Fruit fly (Drosophila melanogaster) whole organism, embryonic: ENCODE results near the gene Top3alpha.
A peak's percentile ranks its signal among the peaks of the same experiment; 100 is the strongest.

Experiments used
- Adf1 ChIP-seq: fragments of 200-800 bp; sonication (Bioruptor generic); IDR thresholded peaks from 2 replicates; pipeline ENCODE4 v1.3.6; 2022; ENCODE audit warnings: missing biosample characterization, missing genetic modification characterization
- Aef1 ChIP-seq: fragments of 200-800 bp; sonication (Bioruptor generic); IDR thresholded peaks from 3 replicates; pipeline ENCODE4 v1.3.6; 2022; ENCODE audit warnings: missing biosample characterization, missing genetic modification characterization
- B-H1 ChIP-seq: fragments of 200-800 bp; sonication (Bioruptor generic); IDR thresholded peaks from 3 replicates; pipeline ENCODE4 v1.3.6; 2022; ENCODE audit warnings: missing biosample characterization, missing genetic modification characterization
- CG10565 ChIP-seq: fragments of 200-800 bp; sonication (Bioruptor generic); optimal IDR thresholded peaks from 3 replicates; lab custom pipeline; 2016; ENCODE audit warnings: missing biosample characterization, mild to moderate bottlenecking, missing genetic modification characterization
- CG11093 ChIP-seq: fragments of 200-800 bp; sonication (Bioruptor generic); IDR thresholded peaks from 3 replicates; pipeline ENCODE4 v1.3.6; 2022; ENCODE audit warnings: missing biosample characterization, missing genetic modification characterization
- CG12155 ChIP-seq: fragments of 200-800 bp; sonication (Bioruptor generic); optimal IDR thresholded peaks from 3 replicates; lab custom pipeline; 2016; ENCODE audit warnings: missing biosample characterization, missing genetic modification characterization
- CG15514 ChIP-seq: fragments of 200-800 bp; sonication (Bioruptor generic); optimal IDR thresholded peaks from 3 replicates; lab custom pipeline; 2017; ENCODE audit warnings: missing biosample characterization, missing genetic modification characterization, mild to moderate bottlenecking, moderate library complexity, missing genetic modification reagents
- CG16813 ChIP-seq: fragments of 200-800 bp; sonication (Bioruptor generic); IDR thresholded peaks from 3 replicates; pipeline ENCODE4 v1.3.6; 2022; ENCODE audit warnings: missing biosample characterization, missing genetic modification characterization; ENCODE audit not compliant: partially characterized antibody
- CG17186 ChIP-seq: fragments of 200-800 bp; sonication (Bioruptor generic); optimal IDR thresholded peaks from 3 replicates; lab custom pipeline; 2017; ENCODE audit warnings: missing biosample characterization, missing genetic modification reagents, missing genetic modification characterization
- CG17912 ChIP-seq: fragments of 200-800 bp; sonication (Bioruptor generic); optimal IDR thresholded peaks from 2 replicates; lab custom pipeline; 2018; ENCODE audit warnings: missing biosample characterization, mild to moderate bottlenecking, missing genetic modification characterization
- CG1792 ChIP-seq: fragments of 200-800 bp; sonication (Bioruptor generic); optimal IDR thresholded peaks from 2 replicates; lab custom pipeline; 2016; ENCODE audit warnings: missing biosample characterization, missing genetic modification characterization
- CG18476 ChIP-seq: fragments of 200-800 bp; sonication (Bioruptor generic); optimal IDR thresholded peaks from 2 replicates; lab custom pipeline; 2016; ENCODE audit warnings: missing biosample characterization, mild to moderate bottlenecking, missing genetic modification characterization
- CG18599 ChIP-seq: fragments of 200-800 bp; sonication (Bioruptor generic); optimal IDR thresholded peaks from 3 replicates; lab custom pipeline; 2017; ENCODE audit warnings: missing biosample characterization, missing genetic modification characterization, mild to moderate bottlenecking, moderate library complexity, missing genetic modification reagents
- CG2678 ChIP-seq: fragments of 200-800 bp; sonication (Bioruptor generic); optimal IDR thresholded peaks from 3 replicates; lab custom pipeline; 2019; ENCODE audit warnings: missing biosample characterization, mild to moderate bottlenecking, missing genetic modification characterization, moderate library complexity
- CG31365 ChIP-seq: fragments of 200-800 bp; sonication (Bioruptor generic); optimal IDR thresholded peaks from 2 replicates; lab custom pipeline; 2018; ENCODE audit warnings: missing biosample characterization, mild to moderate bottlenecking, missing genetic modification characterization
- CG4282 ChIP-seq: fragments of 200-800 bp; sonication (Bioruptor generic); optimal IDR thresholded peaks from 2 replicates; lab custom pipeline; 2016; ENCODE audit warnings: missing biosample characterization, missing genetic modification characterization
- CG5953 ChIP-seq: fragments of 200-800 bp; sonication (Bioruptor generic); IDR thresholded peaks from 2 replicates; pipeline ENCODE4 v1.3.6; 2022; ENCODE audit warnings: missing biosample characterization, missing genetic modification characterization
- CG7271 ChIP-seq: fragments of 200-800 bp; sonication (Bioruptor generic); optimal IDR thresholded peaks from 2 replicates; lab custom pipeline; 2018; ENCODE audit warnings: missing biosample characterization, mild to moderate bottlenecking, missing genetic modification characterization, moderate library complexity
- CG7839 ChIP-seq: fragments of 200-800 bp; sonication (Bioruptor generic); optimal IDR thresholded peaks from 3 replicates; lab custom pipeline; 2018; ENCODE audit warnings: missing biosample characterization, mild to moderate bottlenecking, missing genetic modification characterization, moderate library complexity
- CG8290 ChIP-seq, 3 experiments: fragments of 200-800 bp; sonication (Bioruptor generic); optimal IDR thresholded peaks; 2 replicates each; lab custom pipeline; 2016 to 2019; ENCODE audit warnings: missing biosample characterization in 3 of 3, missing genetic modification characterization in 3 of 3, mild to moderate bottlenecking in 2 of 3, moderate library complexity in 1 of 3
- CHES-1-like ChIP-seq: fragments of 200-800 bp; sonication (Bioruptor generic); optimal IDR thresholded peaks from 2 replicates; lab custom pipeline; 2016; ENCODE audit warnings: missing biosample characterization, missing genetic modification characterization
- CoRest ChIP-seq: fragments of 200-800 bp; sonication (Bioruptor generic); optimal IDR thresholded peaks from 3 replicates; lab custom pipeline; 2018; ENCODE audit warnings: missing biosample characterization, mild to moderate bottlenecking, missing genetic modification characterization, moderate library complexity
- Doc3 ChIP-seq: fragments of 200-800 bp; sonication (Bioruptor generic); IDR thresholded peaks from 3 replicates; pipeline ENCODE4 v1.3.6; 2022; ENCODE audit warnings: missing biosample characterization, missing genetic modification characterization; ENCODE audit not compliant: partially characterized antibody
- Drgx ChIP-seq: fragments of 200-800 bp; sonication (Bioruptor generic); IDR thresholded peaks from 2 replicates; pipeline ENCODE4 v1.3.6; 2022; ENCODE audit warnings: missing biosample characterization, missing genetic modification characterization
- Eip74EF ChIP-seq, 2 experiments: fragments of 200-800 bp in 1 of 2; fragments of >200 bp in 1 of 2; sonication (Bioruptor generic) in 1 of 2; optimal IDR thresholded peaks; 2 replicates each; lab custom pipeline; 2017 to 2019; ENCODE audit warnings: missing biosample characterization in 2 of 2, missing genetic modification characterization in 2 of 2, mild to moderate bottlenecking in 1 of 2, moderate library complexity in 1 of 2
- Elba2 ChIP-seq: fragments of 200-800 bp; sonication (Bioruptor generic); optimal IDR thresholded peaks from 3 replicates; lab custom pipeline; 2016; ENCODE audit warnings: missing biosample characterization, missing genetic modification characterization
- Jarid2 ChIP-seq: fragments of 200-800 bp; sonication (Bioruptor generic); optimal IDR thresholded peaks from 3 replicates; lab custom pipeline; 2017; ENCODE audit warnings: mild to moderate bottlenecking, missing biosample characterization, missing genetic modification reagents, missing genetic modification characterization
- Mad ChIP-seq: fragments of 200-800 bp; sonication (Bioruptor generic); optimal IDR thresholded peaks from 2 replicates; lab custom pipeline; 2016; ENCODE audit warnings: missing biosample characterization, missing genetic modification characterization
- Max ChIP-seq: fragments of 200-800 bp; sonication (Bioruptor generic); optimal IDR thresholded peaks from 2 replicates; lab custom pipeline; 2016; ENCODE audit warnings: missing biosample characterization, mild to moderate bottlenecking, missing genetic modification characterization
- NC2β ChIP-seq: fragments of 200-800 bp; sonication (Bioruptor generic); optimal IDR thresholded peaks from 2 replicates; lab custom pipeline; 2016; ENCODE audit warnings: missing biosample characterization, missing genetic modification characterization
- Oli ChIP-seq: fragments of 200-800 bp; sonication (Bioruptor generic); optimal IDR thresholded peaks from 2 replicates; lab custom pipeline; 2018; ENCODE audit warnings: missing biosample characterization, mild to moderate bottlenecking, missing genetic modification characterization, moderate library complexity
- Ravus ChIP-seq: fragments of 200-800 bp; sonication (Bioruptor generic); IDR thresholded peaks from 2 replicates; pipeline ENCODE4 v1.3.6; 2022; ENCODE audit warnings: missing biosample characterization, missing genetic modification characterization
- Rfx ChIP-seq: fragments of 200-800 bp; sonication (Bioruptor generic); IDR thresholded peaks from 2 replicates; pipeline ENCODE4 v1.3.6; 2022; ENCODE audit warnings: missing biosample characterization, missing genetic modification characterization
- abd-A ChIP-seq: fragments of 200-800 bp; sonication (Bioruptor generic); optimal IDR thresholded peaks from 3 replicates; lab custom pipeline; 2019; ENCODE audit warnings: missing biosample characterization, mild to moderate bottlenecking, missing genetic modification characterization, moderate library complexity
- al ChIP-seq: fragments of 200-800 bp; sonication (Bioruptor generic); IDR thresholded peaks from 2 replicates; pipeline ENCODE4 v1.3.6; 2022; ENCODE audit warnings: missing biosample characterization, missing genetic modification characterization
- amos ChIP-seq: fragments of 200-800 bp; sonication (Bioruptor generic); IDR thresholded peaks from 2 replicates; pipeline ENCODE4 v1.3.6; 2022; ENCODE audit warnings: missing biosample characterization, missing genetic modification characterization; ENCODE audit not compliant: partially characterized antibody
- ato ChIP-seq: fragments of 200-800 bp; sonication (Bioruptor generic); IDR thresholded peaks from 2 replicates; pipeline ENCODE4 v1.3.6; 2022; ENCODE audit warnings: missing biosample characterization, missing genetic modification characterization; ENCODE audit not compliant: partially characterized antibody
- caup ChIP-seq: fragments of 200-800 bp; sonication (Bioruptor generic); optimal IDR thresholded peaks from 3 replicates; lab custom pipeline; 2017; ENCODE audit warnings: missing biosample characterization, mild to moderate bottlenecking, missing genetic modification characterization, moderate library complexity; ENCODE audit not compliant: severe bottlenecking
- crc ChIP-seq: fragments of 200-800 bp; sonication (Bioruptor generic); optimal IDR thresholded peaks from 2 replicates; lab custom pipeline; 2016; ENCODE audit warnings: missing biosample characterization, missing genetic modification characterization
- dmrt11E ChIP-seq: fragments of 200-800 bp; sonication (Bioruptor generic); optimal IDR thresholded peaks from 3 replicates; lab custom pipeline; 2018; ENCODE audit warnings: missing biosample characterization, mild to moderate bottlenecking, missing genetic modification characterization, moderate library complexity
- en ChIP-seq: fragments of 200-800 bp; sonication (Bioruptor generic); optimal IDR thresholded peaks from 2 replicates; lab custom pipeline; 2016; ENCODE audit warnings: missing biosample characterization, missing genetic modification characterization
- fd102C ChIP-seq: fragments of 200-800 bp; sonication (Bioruptor generic); optimal IDR thresholded peaks from 2 replicates; lab custom pipeline; 2018; ENCODE audit warnings: missing biosample characterization, mild to moderate bottlenecking, missing genetic modification characterization, moderate library complexity
- gro ChIP-seq: fragments of 200-800 bp; sonication (Bioruptor generic); optimal IDR thresholded peaks from 2 replicates; lab custom pipeline; 2016; ENCODE audit warnings: missing biosample characterization, missing genetic modification characterization
- jigr1 ChIP-seq: fragments of 200-800 bp; sonication (Bioruptor generic); IDR thresholded peaks from 3 replicates; pipeline ENCODE4 v1.3.6; 2022; ENCODE audit warnings: missing biosample characterization, missing genetic modification characterization
- ken ChIP-seq: fragments of 200-800 bp; sonication (Bioruptor generic); IDR thresholded peaks from 3 replicates; pipeline ENCODE4 v1.3.6; 2022; ENCODE audit warnings: missing biosample characterization, missing genetic modification characterization
- slou ChIP-seq: fragments of 200-800 bp; sonication (Bioruptor generic); optimal IDR thresholded peaks from 3 replicates; lab custom pipeline; 2016; ENCODE audit warnings: missing biosample characterization, missing genetic modification characterization
- tio ChIP-seq: fragments of 200-800 bp; sonication (Bioruptor generic); optimal IDR thresholded peaks from 2 replicates; lab custom pipeline; 2017; ENCODE audit warnings: missing biosample characterization, missing genetic modification characterization, inconsistent platforms
- wor ChIP-seq: fragments of 200-800 bp; sonication (Bioruptor generic); IDR thresholded peaks from 2 replicates; pipeline ENCODE4 v1.3.6; 2022; ENCODE audit warnings: missing biosample characterization, missing genetic modification characterization

Top3alpha gene

dm6 chr2L:19489997-19490461 is 7.9 kb upstream of the Top3alpha start, which contains the start of the genes CG10194 and CG18094 (continued):
- TF ChIP-seq CoRest (tag; lab: Kevin White, UChicago) (no peak), al (0 out of 2 replicates have a peak, but pooled peaks have one; percentile 23), Rfx (0 out of 2 replicates have a peak, but pooled peaks have one; percentile 12), CG18599 (no peak), Doc3 (GFP tag; lab: Robert Waterston, UW) (peak; percentile 63), tio (GFP tag; lab: Kevin White, UChicago) (no peak), CG8290 (GFP tag; optimal IDR thresholded peaks at IDR 0.05; lab: Kevin White, UChicago) (no peak), CG8290 (tag; optimal IDR thresholded peaks at IDR 0.05; lab: Kevin White, UChicago) (no peak), CG15514 (peak; percentile 20), CG16813 (peak; percentile 44; the same call in 2 of the 3 replicates), CG17912 (GFP tag; lab: Kevin White, UChicago) (no peak), gro (GFP tag; lab: Kevin White, UChicago) (no peak), CG4282 (GFP tag; lab: Kevin White, UChicago) (no peak), CG12155 (GFP tag; lab: Kevin White, UChicago) (peak; percentile 57), Adf1 (GFP tag; lab: Robert Waterston, UW) (0 out of 2 replicates have a peak, but pooled peaks have one; percentile 18), caup (GFP tag; lab: Kevin White, UChicago) (no peak), abd-A (tag; lab: Kevin White, UChicago) (no peak), Mad (GFP tag; lab: Kevin White, UChicago) (no peak), NC2β (no peak), CHES-1-like (no peak), CG11093 (GFP tag; lab: Robert Waterston, UW) (no peak), Oli (tag; lab: Kevin White, UChicago) (no peak), CG1792 (no peak), amos (peak; percentile 69; the same call in 1 of the 2 replicates), ken (GFP tag; lab: Robert Waterston, UW) (no peak), crc (GFP tag; lab: Kevin White, UChicago) (no peak), Drgx (GFP tag; lab: Robert Waterston, UW) (no peak; the same call in 1 of the 2 replicates), CG18476 (no peak), CG10565 (no peak)

DNA sequence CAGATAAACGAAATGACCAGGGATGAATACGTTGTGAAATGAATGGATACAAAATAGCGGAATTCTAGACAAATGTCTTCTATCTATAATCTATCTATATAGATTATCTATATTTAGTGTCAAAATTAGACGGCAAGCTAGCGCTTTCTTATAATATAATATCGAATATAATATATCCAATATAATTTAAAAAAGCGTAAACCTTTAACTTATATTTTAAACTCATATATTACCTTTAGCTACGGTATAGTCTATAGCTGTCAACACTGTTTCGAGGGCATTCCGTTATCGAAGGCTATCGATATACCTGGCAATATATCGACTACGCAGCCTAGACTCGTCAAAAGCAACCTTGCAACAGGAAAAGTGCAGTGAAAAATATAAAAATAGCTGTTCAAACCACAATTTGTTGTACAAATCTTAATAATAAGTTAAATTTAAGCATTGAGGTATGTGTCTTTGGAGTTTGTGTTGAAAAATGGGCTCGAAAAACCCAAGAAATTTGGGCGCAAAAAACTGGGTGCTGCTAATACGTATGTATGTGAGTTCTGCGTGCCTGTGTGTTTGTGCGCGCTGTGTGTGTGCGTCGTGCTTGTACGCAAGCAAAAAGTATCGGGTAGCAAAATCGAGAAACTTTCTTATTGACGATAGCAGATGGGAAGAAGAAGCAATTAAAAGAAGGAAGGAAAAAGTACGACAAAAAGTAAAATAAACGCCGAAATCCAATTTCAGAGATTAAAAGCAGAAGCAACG is 4.9 kb upstream of the Top3alpha start, which contains the start of the genes swm and Ctu2:
swm (plus strand) TSS at position 318 of the 753 bp plus-strand sequence.
Ctu2 (minus strand) TSS at position 320 of the 753 bp plus-strand sequence.
- TF ChIP-seq CG10565 (no peak), fd102C (no peak), abd-A (tag; lab: Kevin White, UChicago) (no peak), jigr1 (GFP tag; lab: Robert Waterston, UW) (no peak), CG2678 (tag; lab: Kevin White, UChicago) (no peak), Eip74EF (GFP tag; optimal IDR thresholded peaks at IDR 0.05; lab: Kevin White, UChicago) (no peak), wor (no peak), B-H1 (GFP tag; lab: Robert Waterston, UW) (peak; percentile 22; the same call in 2 of the 3 replicates), Elba2 (GFP tag; lab: Kevin White, UChicago) (peak; percentile 90), en (GFP tag; lab: Kevin White, UChicago) (no peak), Jarid2 (no peak), CG7271 (tag; lab: Kevin White, UChicago) (no peak), CG17186 (GFP tag; lab: Kevin White, UChicago) (peak; percentile 47), ato (GFP tag; lab: Robert Waterston, UW) (no peak), dmrt11E (tag; lab: Kevin White, UChicago) (peak; percentile 65), slou (GFP tag; lab: Kevin White, UChicago) (peak; percentile 34), CG5953 (no peak), CG8290 (GFP tag; optimal IDR thresholded peaks at IDR 0.05; lab: Kevin White, UChicago) (peak; percentile 34), CG8290 (tag; optimal IDR thresholded peaks at IDR 0.05; lab: Kevin White, UChicago) (peak in 1 of 2 experiments; percentile 29), CG7839 (peak; percentile 77), Aef1 (peak; percentile 51), CG31365 (no peak), Max (GFP tag; lab: Kevin White, UChicago) (peak; percentile 2), Ravus (GFP tag; lab: Robert Waterston, UW) (no peak)
